Worm (Caenorhabditis elegans) whole organism, late embryonic: ENCODE results near the gene C16B8.3.

Source experiments
- K02D7.2 ChIP-seq: sonication (generic microtip); optimal IDR thresholded peaks from 2 replicates; lab custom pipeline; 2017; ENCODE audit warnings: mild to moderate bottlenecking, missing genetic modification characterization, missing compliant biosample characterization
- Y22D7AL.16 ChIP-seq: sonication (generic microtip); optimal IDR thresholded peaks from 2 replicates; lab custom pipeline; 2016; ENCODE audit warnings: missing genetic modification characterization, missing compliant biosample characterization
- ahr-1 ChIP-seq: sonication (generic microtip); optimal IDR thresholded peaks from 2 replicates; lab custom pipeline; 2016; ENCODE audit warnings: missing genetic modification characterization, missing compliant biosample characterization
- ama-1 ChIP-seq: fragments of 150-350 bp; optimal IDR thresholded peaks from 2 replicates; lab custom pipeline; 2014
- ceh-14 ChIP-seq: sonication (generic microtip); optimal IDR thresholded peaks from 2 replicates; lab custom pipeline; 2016; ENCODE audit warnings: missing genotype, missing genetic modification characterization, missing compliant biosample characterization
- ceh-18 ChIP-seq: sonication (generic microtip); optimal IDR thresholded peaks from 2 replicates; lab custom pipeline; 2016; ENCODE audit warnings: missing genetic modification characterization, missing compliant biosample characterization
- ceh-19 ChIP-seq: fragments of 200-800 bp; sonication (Bioruptor generic); optimal IDR thresholded peaks from 2 replicates; lab custom pipeline; 2018; ENCODE audit warnings: mild to moderate bottlenecking, missing genetic modification characterization, missing compliant biosample characterization
- ceh-2 ChIP-seq: sonication (generic microtip); optimal IDR thresholded peaks from 2 replicates; lab custom pipeline; 2016; ENCODE audit warnings: missing genotype, missing genetic modification characterization, missing compliant biosample characterization
- ceh-31 ChIP-seq: sonication (generic microtip); optimal IDR thresholded peaks from 2 replicates; lab custom pipeline; 2016; ENCODE audit warnings: missing genetic modification characterization, missing compliant biosample characterization
- che-1 ChIP-seq: sonication (generic microtip); optimal IDR thresholded peaks from 2 replicates; lab custom pipeline; 2016; ENCODE audit warnings: mild to moderate bottlenecking, missing genetic modification characterization, missing compliant biosample characterization
- dmd-4 ChIP-seq: sonication (generic microtip); optimal IDR thresholded peaks from 2 replicates; lab custom pipeline; 2016; ENCODE audit warnings: borderline replicate concordance, missing genetic modification characterization, missing compliant biosample characterization
- dve-1 ChIP-seq: sonication (generic microtip); optimal IDR thresholded peaks from 2 replicates; lab custom pipeline; 2017; ENCODE audit warnings: antibody characterized with exemption, mild to moderate bottlenecking, missing genetic modification characterization, missing compliant biosample characterization
- elt-2 ChIP-seq: sonication (generic microtip); optimal IDR thresholded peaks from 2 replicates; lab custom pipeline; 2016; ENCODE audit warnings: missing genetic modification reagents, missing genetic modification characterization, missing compliant biosample characterization
- ets-4 ChIP-seq: sonication (generic microtip); optimal IDR thresholded peaks from 2 replicates; lab custom pipeline; 2016; ENCODE audit warnings: missing genetic modification characterization, missing compliant biosample characterization
- eyg-1 ChIP-seq: sonication (generic microtip); optimal IDR thresholded peaks from 2 replicates; lab custom pipeline; 2016; ENCODE audit warnings: missing genotype, missing genetic modification characterization, missing compliant biosample characterization
- fax-1 ChIP-seq: sonication (generic microtip); optimal IDR thresholded peaks from 2 replicates; lab custom pipeline; 2016; ENCODE audit warnings: missing genotype, missing genetic modification characterization, missing compliant biosample characterization
- fkh-10 ChIP-seq: fragments of 150-350 bp; optimal IDR thresholded peaks from 2 replicates; lab custom pipeline; 2014; ENCODE audit warnings: missing biosample characterization, missing genetic modification reagents, missing genetic modification characterization
- hlh-15 ChIP-seq: sonication (generic microtip); optimal IDR thresholded peaks from 2 replicates; lab custom pipeline; 2016; ENCODE audit warnings: missing genetic modification characterization, missing compliant biosample characterization
- madf-2 ChIP-seq: sonication (generic microtip); optimal IDR thresholded peaks from 2 replicates; lab custom pipeline; 2017; ENCODE audit warnings: missing genetic modification characterization, missing compliant biosample characterization
- nhr-11 ChIP-seq: fragments of 150-350 bp; optimal IDR thresholded peaks from 2 replicates; lab custom pipeline; 2014; ENCODE audit warnings: missing biosample characterization, missing genetic modification characterization
- nhr-232 ChIP-seq: sonication (generic microtip); optimal IDR thresholded peaks from 2 replicates; lab custom pipeline; 2016; ENCODE audit warnings: missing genetic modification characterization, missing compliant biosample characterization
- npax-4 ChIP-seq: sonication (generic microtip); optimal IDR thresholded peaks from 2 replicates; lab custom pipeline; 2016; ENCODE audit warnings: missing genetic modification characterization, missing compliant biosample characterization
- odd-2 ChIP-seq: sonication (generic microtip); optimal IDR thresholded peaks from 2 replicates; lab custom pipeline; 2017; ENCODE audit warnings: antibody characterized with exemption, mild to moderate bottlenecking, missing genetic modification characterization, missing compliant biosample characterization
- pag-3 ChIP-seq: sonication (generic microtip); optimal IDR thresholded peaks from 2 replicates; lab custom pipeline; 2016; ENCODE audit warnings: missing compliant biosample characterization, missing genetic modification characterization, borderline replicate concordance
- pat-9 ChIP-seq: fragments of 200-800 bp; sonication (Bioruptor generic); optimal IDR thresholded peaks from 2 replicates; lab custom pipeline; 2018; ENCODE audit warnings: mild to moderate bottlenecking, missing genetic modification characterization, moderate library complexity, missing compliant biosample characterization
- pax-1 ChIP-seq: fragments of 150-350 bp; optimal IDR thresholded peaks from 2 replicates; lab custom pipeline; 2014; ENCODE audit warnings: missing biosample characterization, missing genetic modification characterization
- pha-2 ChIP-seq: sonication (generic microtip); optimal IDR thresholded peaks from 2 replicates; lab custom pipeline; 2017; ENCODE audit warnings: mild to moderate bottlenecking, missing genetic modification characterization, missing compliant biosample characterization
- pha-4 ChIP-seq: fragments of 150-350 bp; optimal IDR thresholded peaks from 2 replicates; lab custom pipeline; 2018; ENCODE audit warnings: missing biosample characterization, missing genetic modification reagents, missing genetic modification characterization
- pqm-1 ChIP-seq: sonication (generic microtip); optimal IDR thresholded peaks from 2 replicates; lab custom pipeline; 2016; ENCODE audit warnings: missing genetic modification characterization, missing compliant biosample characterization
- pros-1 ChIP-seq: fragments of 150-350 bp; optimal IDR thresholded peaks from 2 replicates; lab custom pipeline; 2014; ENCODE audit warnings: missing biosample characterization, missing genetic modification reagents, missing genetic modification characterization
- rnt-1 ChIP-seq: sonication (generic microtip); optimal IDR thresholded peaks from 2 replicates; lab custom pipeline; 2016; ENCODE audit warnings: missing genetic modification characterization, missing compliant biosample characterization
- sdc-2 ChIP-seq: sonication (generic microtip); optimal IDR thresholded peaks from 2 replicates; lab custom pipeline; 2016; ENCODE audit warnings: missing genotype, missing genetic modification characterization, missing compliant biosample characterization
- tbx-2 ChIP-seq: sonication (generic microtip); optimal IDR thresholded peaks from 2 replicates; lab custom pipeline; 2016; ENCODE audit warnings: missing genetic modification characterization, missing compliant biosample characterization
- unc-42 ChIP-seq: sonication (generic microtip); optimal IDR thresholded peaks from 2 replicates; lab custom pipeline; 2016; ENCODE audit warnings: missing genotype, missing genetic modification characterization, missing compliant biosample characterization
- unc-55 ChIP-seq: sonication (generic microtip); optimal IDR thresholded peaks from 2 replicates; lab custom pipeline; 2017; ENCODE audit warnings: missing biosample characterization, missing genetic modification reagents, missing genetic modification characterization
- unc-86 ChIP-seq: sonication (generic microtip); optimal IDR thresholded peaks from 2 replicates; lab custom pipeline; 2016; ENCODE audit warnings: missing genetic modification characterization, missing compliant biosample characterization
- zip-5 ChIP-seq: sonication (generic microtip); optimal IDR thresholded peaks from 2 replicates; lab custom pipeline; 2016; ENCODE audit warnings: missing genetic modification characterization, missing compliant biosample characterization

The C16B8.3 gene

ce11 chrX:3968209-3968960 is at the start of gene C16B8.3:
C16B8.3 (minus strand) TSS chrX:3968634.
- TF ChIP-seq dmd-4 (tag; lab: Kevin White, UChicago): no peak
- TF ChIP-seq elt-2 (tag; lab: Kevin White, UChicago): peak; percentile 28

DNA sequence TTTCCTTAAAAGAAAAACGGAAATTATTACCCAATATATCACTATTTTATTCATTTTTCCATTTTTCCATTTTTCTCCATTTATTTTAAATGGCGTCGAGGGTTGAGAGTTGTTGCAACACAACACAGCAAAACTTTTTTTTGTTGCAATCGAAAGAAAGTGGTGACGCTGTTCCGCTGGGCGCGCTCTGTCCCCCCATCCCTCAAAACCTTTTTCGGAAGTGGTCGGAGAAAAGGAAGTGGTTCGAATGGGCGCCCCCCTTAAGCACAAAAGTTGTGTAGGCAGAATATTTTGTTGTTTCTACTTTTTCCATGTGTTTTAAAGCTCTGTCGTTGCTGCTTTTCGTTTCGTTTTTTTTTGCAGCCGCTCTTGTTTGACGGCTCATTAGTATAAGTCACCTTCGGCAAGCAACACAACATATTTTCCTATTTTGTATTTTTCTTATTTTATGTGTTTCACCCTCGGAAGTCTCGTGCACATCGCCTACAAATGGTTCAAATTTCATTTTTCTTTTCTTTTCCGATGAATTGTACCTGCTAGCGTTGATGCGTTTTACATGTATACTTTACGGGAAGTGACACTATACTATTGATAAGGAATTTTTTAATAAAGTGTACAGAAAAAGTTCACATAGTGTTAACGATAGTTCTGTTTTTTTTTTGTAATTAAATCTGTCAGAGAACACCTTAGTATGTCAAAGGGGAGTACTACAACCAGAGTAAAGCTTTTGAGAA is 49.3 kb upstream of the C16B8.3 start:
- no peak for TF ChIP-seq pag-3
- TF ChIP-seq unc-86 (tag; lab: Kevin White, UChicago): no peak
- TF ChIP-seq ceh-31 (tag; lab: Kevin White, UChicago): no peak
- no peak for TF ChIP-seq ahr-1 (tag; lab: Kevin White, UChicago)
- TF ChIP-seq pax-1 (tag; lab: Kevin White, UChicago): no peak
- TF ChIP-seq rnt-1 (tag; lab: Kevin White, UChicago): no peak
- TF ChIP-seq ceh-19: no peak
- TF ChIP-seq pha-4: no peak
- no peak for TF ChIP-seq sdc-2 (tag; lab: Kevin White, UChicago)
- TF ChIP-seq nhr-232 (tag; lab: Kevin White, UChicago): no peak
- no peak for TF ChIP-seq odd-2 (tag; lab: Kevin White, UChicago)
- no peak for TF ChIP-seq pqm-1 (tag; lab: Kevin White, UChicago)
- no peak for TF ChIP-seq ceh-18

ce11 chrX:4016113-4016512 is 47.7 kb upstream of the C16B8.3 start, which contains the start of gene hrg-1:
hrg-1 (minus strand) TSS chrX:4016221.
- peak; percentile 69 for TF ChIP-seq tbx-2 (tag; lab: Kevin White, UChicago)
- peak; percentile 28 for TF ChIP-seq unc-42 (tag; lab: Kevin White, UChicago)
- TF ChIP-seq pha-2 (tag; lab: Kevin White, UChicago): no peak
- no peak for TF ChIP-seq fax-1 (tag; lab: Kevin White, UChicago)
- no peak for TF ChIP-seq nhr-11 (tag; lab: Kevin White, UChicago)
- TF ChIP-seq odd-2 (tag; lab: Kevin White, UChicago): no peak
- no peak for TF ChIP-seq ceh-14 (tag; lab: Kevin White, UChicago)
- peak; percentile 48 for TF ChIP-seq ceh-31 (tag; lab: Kevin White, UChicago)
- TF ChIP-seq K02D7.2: no peak
- TF ChIP-seq che-1: no peak
- TF ChIP-seq ceh-18: peak; percentile 69
- peak; percentile 31 for TF ChIP-seq madf-2 (tag; lab: Kevin White, UChicago)
- TF ChIP-seq pros-1 (tag; lab: Kevin White, UChicago): no peak
- peak; percentile 5 for TF ChIP-seq rnt-1 (tag; lab: Kevin White, UChicago)
- TF ChIP-seq dve-1 (tag; lab: Kevin White, UChicago): no peak
- TF ChIP-seq pat-9: no peak
- no peak for TF ChIP-seq ama-1 (lab: Kevin White, UChicago)
- TF ChIP-seq ets-4: no peak
- TF ChIP-seq pax-1 (tag; lab: Kevin White, UChicago): no peak
- TF ChIP-seq sdc-2 (tag; lab: Kevin White, UChicago): peak; percentile 32
- no peak for TF ChIP-seq fkh-10 (GFP tag; lab: Kevin White, UChicago)
- TF ChIP-seq ceh-2 (tag; lab: Kevin White, UChicago): peak; percentile 24
- TF ChIP-seq zip-5: no peak

DNA sequence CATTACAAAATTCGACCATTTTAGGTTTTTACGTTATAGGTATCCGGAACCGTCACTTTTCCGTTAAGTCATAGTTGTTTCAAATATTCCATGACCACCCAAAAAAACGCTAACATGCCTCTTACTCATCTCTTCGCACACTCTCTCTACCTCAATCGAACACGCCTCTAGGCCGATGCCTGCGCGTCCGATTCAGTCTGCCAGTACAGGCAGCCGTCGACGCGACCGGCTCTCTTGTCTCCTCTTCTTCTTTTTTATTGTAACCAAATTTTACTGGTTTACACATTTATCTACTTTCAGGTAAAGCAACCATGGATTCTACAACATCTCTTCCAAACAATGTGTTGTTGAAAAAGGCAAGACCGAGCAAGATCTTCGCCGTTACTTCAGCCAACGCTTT is 43.5 kb upstream of the C16B8.3 start, which contains the start of gene mop-25.1:
TSS of gene mop-25.1 (plus strand) at position 301 of the 400 bp plus-strand sequence.
- TF ChIP-seq Y22D7AL.16 (tag; lab: Kevin White, UChicago) (no peak), odd-2 (tag; lab: Kevin White, UChicago) (no peak), eyg-1 (tag; lab: Kevin White, UChicago) (no peak), pag-3 (no peak), hlh-15 (tag; lab: Kevin White, UChicago) (no peak), npax-4 (no peak), dmd-4 (tag; lab: Kevin White, UChicago) (no peak), ceh-2 (tag; lab: Kevin White, UChicago) (no peak), ama-1 (lab: Kevin White, UChicago) (no peak), fkh-10 (GFP tag; lab: Kevin White, UChicago) (no peak), ets-4 (no peak), ahr-1 (tag; lab: Kevin White, UChicago) (no peak), unc-55 (GFP tag; lab: Kevin White, UChicago) (no peak), tbx-2 (tag; lab: Kevin White, UChicago) (no peak)
